Fruit fly (Drosophila melanogaster) S2 (cell line): ENCODE data around the gene CG3224.

Source experiments
- CG8478 ChIP-seq: fragments of >200 bp; optimal IDR thresholded peaks from 2 replicates; lab custom pipeline; 2018
- CTCF ChIP-seq, 2 experiments: fragments of >200 bp; optimal IDR thresholded peaks; 2 replicates each; lab custom pipeline; 2018

dm6 chrX:6611831-6612230 is 49.4 kb downstream of the CG3224 start:
- TF ChIP-seq CG8478 (lab: Kevin White, UChicago) (no peak), CTCF (optimal IDR thresholded peaks at IDR 0.05; lab: Kevin White, UChicago) (no peak)
